Worm (Caenorhabditis elegans) whole organism, mixed stage, embryonic: Measurements from ENCODE around the gene famp-1.

Experiments used
- elt-3 ChIP-seq: fragments of 150-350 bp; optimal IDR thresholded peaks from 2 replicates; lab custom pipeline; 2014; ENCODE audit warnings: missing biosample characterization, missing genetic modification characterization
- nhr-12 ChIP-seq: fragments of 150-350 bp; optimal IDR thresholded peaks from 2 replicates; lab custom pipeline; 2014; ENCODE audit warnings: missing biosample characterization, missing genetic modification characterization
- nhr-76 ChIP-seq: sonication (generic microtip); optimal IDR thresholded peaks from 2 replicates; lab custom pipeline; 2017; ENCODE audit warnings: missing biosample characterization, missing genetic modification characterization
- snpc-4 ChIP-seq: fragments of 150-350 bp; optimal IDR thresholded peaks from 2 replicates; lab custom pipeline; 2014; ENCODE audit warnings: missing biosample characterization, missing genetic modification characterization
- unc-39 ChIP-seq: fragments of 150-350 bp; optimal IDR thresholded peaks from 2 replicates; lab custom pipeline; 2014; ENCODE audit warnings: missing biosample characterization, missing genetic modification characterization
- unc-62 ChIP-seq: fragments of 150-350 bp; optimal IDR thresholded peaks from 2 replicates; lab custom pipeline; 2014; ENCODE audit warnings: missing biosample characterization, missing genetic modification reagents, missing genetic modification characterization

DNA sequence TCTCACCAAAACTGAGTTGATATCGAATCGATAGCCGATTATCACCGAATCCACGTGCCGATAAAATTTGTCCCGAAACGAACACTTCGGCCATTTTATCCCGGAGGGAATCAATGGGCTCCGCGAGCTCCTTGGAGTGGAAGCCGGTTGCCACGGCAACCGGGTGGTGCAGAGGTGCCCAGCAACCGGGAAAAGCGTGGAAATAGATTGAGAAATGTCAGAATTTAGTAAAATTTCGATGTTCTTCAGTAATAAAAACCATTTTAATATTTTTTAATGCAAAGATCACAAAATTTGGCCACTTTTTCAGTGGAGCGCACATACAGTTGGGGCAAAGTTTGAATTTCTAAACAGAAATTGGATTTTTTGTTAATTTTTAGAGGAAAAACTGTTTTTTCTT is 43.0 kb upstream of the famp-1 start, which contains the start of gene mksr-2:
- TF ChIP-seq snpc-4 (tag; lab: Kevin White, UChicago) (no peak), nhr-12 (no peak), unc-39 (no peak), elt-3 (tag; lab: Kevin White, UChicago) (no peak), unc-62 (GFP tag; lab: Kevin White, UChicago) (no peak), nhr-76 (tag; lab: Kevin White, UChicago) (no peak)
